Worm (Caenorhabditis elegans): ENCODE data around the gene F07G6.12.

The F07G6.12 gene

DNA sequence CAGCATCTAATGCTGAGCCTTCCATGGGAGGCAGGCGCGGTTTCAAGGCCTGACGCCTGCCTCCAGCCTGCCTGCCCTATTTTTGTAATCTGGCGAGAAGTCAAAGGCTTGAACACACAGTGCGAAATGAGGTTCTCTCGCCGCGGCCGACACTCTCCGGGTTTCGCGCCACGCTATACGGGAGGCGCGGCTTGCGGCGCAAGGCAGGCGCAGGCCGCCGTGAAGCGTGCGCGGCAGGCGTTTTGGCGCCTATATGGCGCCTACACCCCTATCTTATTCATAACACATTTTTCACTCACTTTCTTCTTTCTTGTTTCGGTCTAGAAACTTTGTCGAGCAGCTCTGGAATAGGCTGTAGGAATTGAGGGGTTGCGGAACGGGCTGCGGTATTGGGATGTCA is 33.0 kb upstream of the F07G6.12 start:
- TF ChIP-seq egrh-3 (GFP tag; IDR thresholded peaks at IDR 0.05) (peak; percentile 70; the same call in 1 of the 2 replicates), pha-4 (tag; optimal IDR thresholded peaks at IDR 0.05) (no peak), cebp-2 (GFP tag; IDR thresholded peaks at IDR 0.05) (0 out of 2 replicates have a peak, but pooled peaks have one; percentile 48), zfh-2 (GFP tag; conservative IDR thresholded peaks at IDR 0.05) (peak; percentile 94), F52B5.7 (tag; optimal IDR thresholded peaks at IDR 0.05) (no peak), sdz-38 (tag; optimal IDR thresholded peaks at IDR 0.05) (no peak)

DNA sequence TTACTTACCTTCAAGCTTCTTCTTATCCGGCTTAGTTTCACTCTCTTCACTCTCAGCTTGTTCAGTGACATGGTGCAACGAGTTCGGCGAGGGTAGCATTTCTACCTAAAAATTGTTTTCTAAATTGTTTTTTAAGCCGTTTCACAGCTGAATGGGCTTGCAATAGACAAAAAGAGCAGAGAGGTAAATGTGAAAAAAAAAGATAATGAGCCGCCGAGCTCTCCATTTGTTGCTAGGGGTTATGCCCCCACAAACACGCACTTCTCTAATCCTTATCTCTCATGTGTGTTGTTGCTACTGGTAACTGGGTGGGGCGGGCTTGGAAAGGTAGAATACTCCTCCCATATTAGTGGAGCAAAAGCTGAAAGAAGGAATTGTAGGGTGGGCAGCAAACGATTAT is 32.2 kb upstream of the F07G6.12 start, which contains the start of gene C36C9.5:
TSS of gene C36C9.5 (minus strand) at position 101 of the 400 bp plus-strand sequence.
- TF ChIP-seq ama-1 (optimal IDR thresholded peaks at IDR 0.05) (no peak), ama-1 (GFP tag; optimal IDR thresholded peaks at IDR 0.05) (no peak), F49E8.2 (tag; optimal IDR thresholded peaks at IDR 0.05; ENCODE audit: insufficient read depth) (no peak), nhr-120 (GFP tag; IDR thresholded peaks at IDR 0.05) (no peak), hmg-20 (GFP tag; IDR thresholded peaks at IDR 0.05) (no peak), attf-3 (GFP tag; conservative IDR thresholded peaks at IDR 0.05) (no peak), ccch-3 (GFP tag; optimal IDR thresholded peaks at IDR 0.05) (no peak), mcd-1 (GFP tag; IDR thresholded peaks at IDR 0.05) (no peak), K11D2.4 (GFP tag; IDR thresholded peaks at IDR 0.05) (no peak), hrde-1 (tag; optimal IDR thresholded peaks at IDR 0.05; ENCODE audit: borderline replicate concordance) (no peak), madf-8 (GFP tag; conservative IDR thresholded peaks at IDR 0.05) (no peak), D2030.7 (GFP tag; IDR thresholded peaks at IDR 0.05) (no peak), tbp1 (GFP tag; optimal IDR thresholded peaks at IDR 0.05) (no peak), tlf-1 (GFP tag; optimal IDR thresholded peaks at IDR 0.05) (no peak), F23B12.7 (tag; optimal IDR thresholded peaks at IDR 0.05; ENCODE audit: insufficient read depth) (no peak), ztf-28 (GFP tag; IDR thresholded peaks at IDR 0.05) (no peak)

DNA sequence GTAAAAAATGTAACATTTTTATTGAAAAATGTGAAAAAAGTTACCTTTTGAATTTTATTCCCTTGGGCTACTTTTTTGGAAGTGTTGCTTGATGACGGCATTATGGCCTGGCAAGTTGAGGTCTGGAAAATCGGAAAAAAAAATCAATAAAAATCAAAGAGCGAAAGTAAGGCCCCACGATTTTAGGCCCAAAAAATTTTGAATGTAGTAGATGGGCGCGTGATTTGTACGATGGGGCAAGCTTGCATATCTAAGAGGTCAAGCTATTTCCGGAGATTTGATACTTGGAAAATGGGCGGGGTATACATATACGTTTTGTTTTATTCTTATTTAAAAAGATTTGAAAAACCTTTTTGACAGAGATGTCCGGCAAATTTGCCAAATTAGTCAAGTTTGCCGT is 29.5 kb upstream of the F07G6.12 start, which contains the start of gene F07G6.5:
TSS of gene F07G6.5 (minus strand) at position 101 of the 400 bp plus-strand sequence.
- TF ChIP-seq unc-130 (GFP tag; optimal IDR thresholded peaks at IDR 0.05), result no peak
- no peak for TF ChIP-seq tbp1 (GFP tag; optimal IDR thresholded peaks at IDR 0.05)
- no peak for TF ChIP-seq snpc-1.3 (tag; optimal IDR thresholded peaks at IDR 0.05; ENCODE audit: insufficient read depth)
- no peak for TF ChIP-seq F57A8.1 (GFP tag; optimal IDR thresholded peaks at IDR 0.05)
- TF ChIP-seq T26A5.8 (tag; optimal IDR thresholded peaks at IDR 0.05), result no peak
- no peak for TF ChIP-seq rcor-1 (GFP tag; IDR thresholded peaks at IDR 0.05)
- no peak for TF ChIP-seq bed-2 (GFP tag; IDR thresholded peaks at IDR 0.05)
- TF ChIP-seq ceh-40 (GFP tag; IDR thresholded peaks at IDR 0.05), result no peak
- no peak for TF ChIP-seq ekl-4 (GFP tag; IDR thresholded peaks at IDR 0.05)
- TF ChIP-seq nfya-1 (tag; optimal IDR thresholded peaks at IDR 0.05; ENCODE audit: borderline replicate concordance, insufficient read depth), result no peak
- no peak for TF ChIP-seq him-1 (tag; optimal IDR thresholded peaks at IDR 0.05)

DNA sequence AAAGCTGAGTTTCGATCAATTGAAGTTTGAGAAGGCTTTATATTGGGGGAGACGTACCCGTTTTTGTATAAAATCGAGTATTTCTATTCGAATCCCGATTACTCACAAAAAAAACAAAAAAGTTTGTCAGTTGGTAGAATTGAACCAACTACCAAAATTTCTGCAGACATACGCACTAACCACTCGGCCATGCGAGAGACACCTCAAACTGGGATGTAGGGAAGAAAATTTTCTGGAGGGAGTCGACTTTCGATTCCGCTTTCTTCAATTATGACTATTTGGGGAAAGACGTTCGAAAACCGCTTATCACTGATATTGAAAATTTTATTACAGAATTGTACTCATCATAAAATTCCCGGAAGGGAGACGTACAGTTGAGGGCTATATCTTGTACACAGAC is 28.8 kb upstream of the F07G6.12 start:
- TF ChIP-seq B0261.1 (tag; optimal IDR thresholded peaks at IDR 0.05), result peak; percentile 59
- peak; percentile 53; the same call in 1 of the 2 replicates for TF ChIP-seq lin-26 (GFP tag; IDR thresholded peaks at IDR 0.05)
- peak; percentile 22 for TF ChIP-seq rpc-1 (optimal IDR thresholded peaks at IDR 0.05)
- peak; percentile 65 for TF ChIP-seq rpc-1 (tag; optimal IDR thresholded peaks at IDR 0.05)
- TF ChIP-seq tbp1 (GFP tag; optimal IDR thresholded peaks at IDR 0.05), result peak; percentile 81
